Fruit fly (Drosophila melanogaster) whole organism, embryonic: ENCODE results near the gene Cnep1r2.
A peak's percentile ranks its signal among the peaks of the same experiment; 100 is the strongest.

Experiments used
- Asciz ChIP-seq: fragments of 200-800 bp; sonication (Bioruptor generic); optimal IDR thresholded peaks from 2 replicates; lab custom pipeline; 2017; ENCODE audit warnings: missing biosample characterization, mild to moderate bottlenecking, missing genetic modification characterization, missing genetic modification reagents
- Blimp-1 ChIP-seq: fragments of 200-800 bp; sonication (Bioruptor generic); optimal IDR thresholded peaks from 3 replicates; lab custom pipeline; 2018; ENCODE audit warnings: missing biosample characterization, missing genetic modification characterization, mild to moderate bottlenecking, moderate library complexity, missing genetic modification reagents
- CG10654 ChIP-seq: fragments of 200-800 bp; sonication (Bioruptor generic); optimal IDR thresholded peaks from 2 replicates; lab custom pipeline; 2016; ENCODE audit warnings: missing biosample characterization, missing genetic modification characterization
- CG11696 ChIP-seq: fragments of 200-800 bp; sonication (Bioruptor generic); IDR thresholded peaks from 2 replicates; pipeline ENCODE4 v1.3.6; 2022; ENCODE audit warnings: missing biosample characterization, missing genetic modification characterization
- CG11723 ChIP-seq: fragments of 200-800 bp; sonication (Bioruptor generic); optimal IDR thresholded peaks from 2 replicates; lab custom pipeline; 2017; ENCODE audit warnings: missing biosample characterization, mild to moderate bottlenecking, missing genetic modification characterization
- CG12391 ChIP-seq: fragments of 200-800 bp; sonication (Bioruptor generic); optimal IDR thresholded peaks from 3 replicates; lab custom pipeline; 2018; ENCODE audit warnings: missing biosample characterization, mild to moderate bottlenecking, missing genetic modification characterization, moderate library complexity
- CG13296 ChIP-seq: fragments of 200-800 bp; sonication (Bioruptor generic); optimal IDR thresholded peaks from 3 replicates; lab custom pipeline; 2018; ENCODE audit warnings: missing biosample characterization, mild to moderate bottlenecking, missing genetic modification characterization
- CG14441 ChIP-seq: fragments of 200-800 bp; sonication (Bioruptor generic); IDR thresholded peaks from 2 replicates; pipeline ENCODE4 v1.3.6; 2022; ENCODE audit warnings: missing biosample characterization, missing genetic modification characterization
- CG15073 ChIP-seq: fragments of 200-800 bp; sonication (Bioruptor generic); optimal IDR thresholded peaks from 2 replicates; lab custom pipeline; 2016; ENCODE audit warnings: missing biosample characterization, missing genetic modification characterization
- CG17359 ChIP-seq: fragments of 200-800 bp; sonication (Bioruptor generic); optimal IDR thresholded peaks from 3 replicates; lab custom pipeline; 2018; ENCODE audit warnings: missing biosample characterization, mild to moderate bottlenecking, missing genetic modification characterization, moderate library complexity
- CG17361 ChIP-seq: fragments of 200-800 bp; sonication (Bioruptor generic); IDR thresholded peaks from 3 replicates; pipeline ENCODE4 v1.3.6; 2022; ENCODE audit warnings: missing biosample characterization, missing genetic modification characterization
- CG17612 ChIP-seq: fragments of 200-800 bp; sonication (Bioruptor generic); IDR thresholded peaks from 2 replicates; pipeline ENCODE4 v1.3.6; 2022; ENCODE audit warnings: missing biosample characterization, missing genetic modification characterization
- CG2129 ChIP-seq: fragments of 200-800 bp; sonication (Bioruptor generic); IDR thresholded peaks from 2 replicates; pipeline ENCODE4 v1.3.6; 2022; ENCODE audit warnings: missing biosample characterization, missing genetic modification characterization; ENCODE audit not compliant: partially characterized antibody
- CG2678 ChIP-seq: fragments of 200-800 bp; sonication (Bioruptor generic); optimal IDR thresholded peaks from 3 replicates; lab custom pipeline; 2019; ENCODE audit warnings: missing biosample characterization, mild to moderate bottlenecking, missing genetic modification characterization, moderate library complexity
- CG34422 ChIP-seq: fragments of 200-800 bp; sonication (Bioruptor generic); IDR thresholded peaks from 3 replicates; pipeline ENCODE4 v1.3.6; 2022; ENCODE audit warnings: missing biosample characterization, missing genetic modification characterization
- CG3838 ChIP-seq: fragments of 200-800 bp; sonication (Bioruptor generic); optimal IDR thresholded peaks from 3 replicates; lab custom pipeline; 2016; ENCODE audit warnings: missing biosample characterization, missing genetic modification characterization
- CG6689 ChIP-seq: fragments of 200-800 bp; sonication (Bioruptor generic); IDR thresholded peaks from 2 replicates; pipeline ENCODE4 v1.3.6; 2022; ENCODE audit warnings: missing biosample characterization, missing genetic modification characterization
- CG8281 ChIP-seq: fragments of 200-800 bp; sonication (Bioruptor generic); optimal IDR thresholded peaks from 2 replicates; lab custom pipeline; 2018; ENCODE audit warnings: missing biosample characterization, mild to moderate bottlenecking, missing genetic modification characterization, moderate library complexity
- Dbx ChIP-seq: fragments of 200-800 bp; sonication (Bioruptor generic); IDR thresholded peaks from 3 replicates; pipeline ENCODE4 v1.3.6; 2022; ENCODE audit warnings: missing biosample characterization, missing genetic modification characterization
- Doc2 ChIP-seq: fragments of 200-800 bp; sonication (Bioruptor generic); IDR thresholded peaks from 2 replicates; pipeline ENCODE4 v1.3.6; 2022; ENCODE audit warnings: missing biosample characterization, missing genetic modification characterization
- HLHmδ ChIP-seq: fragments of 200-800 bp; sonication (Bioruptor generic); optimal IDR thresholded peaks from 2 replicates; lab custom pipeline; 2018; ENCODE audit warnings: missing biosample characterization, mild to moderate bottlenecking, missing genetic modification characterization, moderate library complexity
- Hand ChIP-seq: fragments of 200-800 bp; sonication (Bioruptor generic); optimal IDR thresholded peaks from 2 replicates; lab custom pipeline; 2017; ENCODE audit warnings: mild to moderate bottlenecking, missing biosample characterization, missing genetic modification reagents, missing genetic modification characterization
- HmgZ ChIP-seq: fragments of 200-800 bp; sonication (Bioruptor generic); optimal IDR thresholded peaks from 2 replicates; lab custom pipeline; 2018; ENCODE audit warnings: missing biosample characterization, mild to moderate bottlenecking, missing genetic modification characterization
- Hmr ChIP-seq: fragments of 200-800 bp; sonication (Bioruptor generic); optimal IDR thresholded peaks from 3 replicates; lab custom pipeline; 2017; ENCODE audit warnings: mild to moderate bottlenecking, missing biosample characterization, missing genetic modification reagents, missing genetic modification characterization
- Hr78 ChIP-seq, 2 experiments: fragments of 200-800 bp in 1 of 2; fragments of >200 bp in 1 of 2; sonication (Bioruptor generic) in 1 of 2; optimal IDR thresholded peaks; 2 replicates each; lab custom pipeline; 2017 to 2019; ENCODE audit warnings: missing biosample characterization in 2 of 2, missing genetic modification characterization in 2 of 2, mild to moderate bottlenecking in 1 of 2, moderate library complexity in 1 of 2
- Mrtf ChIP-seq: fragments of 200-800 bp; sonication (Bioruptor generic); IDR thresholded peaks from 3 replicates; pipeline ENCODE4 v1.3.6; 2022; ENCODE audit warnings: missing biosample characterization, missing genetic modification characterization
- NC2α ChIP-seq: fragments of 200-800 bp; sonication (Bioruptor generic); optimal IDR thresholded peaks from 2 replicates; lab custom pipeline; 2016; ENCODE audit warnings: missing biosample characterization, missing genetic modification characterization
- NC2β ChIP-seq: fragments of 200-800 bp; sonication (Bioruptor generic); optimal IDR thresholded peaks from 2 replicates; lab custom pipeline; 2016; ENCODE audit warnings: missing biosample characterization, missing genetic modification characterization
- Spps ChIP-seq: fragments of 200-800 bp; sonication (Bioruptor generic); optimal IDR thresholded peaks from 2 replicates; lab custom pipeline; 2018; ENCODE audit warnings: missing biosample characterization, mild to moderate bottlenecking, missing genetic modification characterization
- Ssrp ChIP-seq: fragments of 200-800 bp; sonication (Bioruptor generic); optimal IDR thresholded peaks from 2 replicates; lab custom pipeline; 2018; ENCODE audit warnings: missing biosample characterization, mild to moderate bottlenecking, missing genetic modification characterization, moderate library complexity
- Taf1 ChIP-seq: fragments of 200-800 bp; sonication (Bioruptor generic); IDR thresholded peaks from 2 replicates; pipeline ENCODE4 v1.3.6; 2022; ENCODE audit warnings: missing biosample characterization, missing genetic modification characterization
- Vsx1 ChIP-seq: fragments of 200-800 bp; sonication (Bioruptor generic); optimal IDR thresholded peaks from 2 replicates; lab custom pipeline; 2017; ENCODE audit warnings: missing biosample characterization, mild to moderate bottlenecking, missing genetic modification characterization, missing genetic modification reagents
- abd-A ChIP-seq: fragments of 200-800 bp; sonication (Bioruptor generic); optimal IDR thresholded peaks from 3 replicates; lab custom pipeline; 2019; ENCODE audit warnings: missing biosample characterization, mild to moderate bottlenecking, missing genetic modification characterization, moderate library complexity
- az2 ChIP-seq: fragments of 200-800 bp; sonication (Bioruptor generic); optimal IDR thresholded peaks from 3 replicates; lab custom pipeline; 2016; ENCODE audit warnings: missing biosample characterization, missing genetic modification characterization
- cad ChIP-seq: fragments of >200 bp; optimal IDR thresholded peaks from 2 replicates; lab custom pipeline; 2017; ENCODE audit warnings: missing biosample characterization, missing genetic modification characterization
- chm ChIP-seq: fragments of 200-800 bp; sonication (Bioruptor generic); IDR thresholded peaks from 2 replicates; pipeline ENCODE4 v1.3.6; 2022; ENCODE audit warnings: missing biosample characterization, missing genetic modification characterization
- dimm ChIP-seq: fragments of 200-800 bp; sonication (Bioruptor generic); IDR thresholded peaks from 2 replicates; pipeline ENCODE4 v1.3.6; 2022; ENCODE audit warnings: missing biosample characterization, missing genetic modification characterization
- emc ChIP-seq: fragments of 200-800 bp; sonication (Bioruptor generic); optimal IDR thresholded peaks from 2 replicates; lab custom pipeline; 2016; ENCODE audit warnings: missing biosample characterization, missing genetic modification characterization
- esg ChIP-seq: fragments of 200-800 bp; sonication (Bioruptor generic); conservative IDR thresholded peaks from 2 replicates; pipeline ENCODE4 v1.3.6; 2022; ENCODE audit warnings: missing biosample characterization, missing genetic modification characterization
- fu2 ChIP-seq: fragments of 200-800 bp; sonication (Bioruptor generic); optimal IDR thresholded peaks from 2 replicates; lab custom pipeline; 2016; ENCODE audit warnings: missing biosample characterization, missing genetic modification characterization
- gsb ChIP-seq: fragments of 200-800 bp; sonication (Bioruptor generic); IDR thresholded peaks from 2 replicates; pipeline ENCODE4 v1.3.6; 2022; ENCODE audit warnings: missing biosample characterization, missing genetic modification characterization
- jumu ChIP-seq: fragments of 200-800 bp; sonication (Bioruptor generic); optimal IDR thresholded peaks from 3 replicates; lab custom pipeline; 2016; ENCODE audit warnings: missing biosample characterization, missing genetic modification characterization
- klu ChIP-seq: fragments of 200-800 bp; sonication (Bioruptor generic); IDR thresholded peaks from 2 replicates; pipeline ENCODE4 v1.3.6; 2022; ENCODE audit warnings: missing biosample characterization, missing genetic modification characterization
- org-1 ChIP-seq: fragments of 200-800 bp; sonication (Bioruptor generic); optimal IDR thresholded peaks from 2 replicates; lab custom pipeline; 2017; ENCODE audit warnings: missing biosample characterization, missing genetic modification characterization
- pfk ChIP-seq: fragments of 200-800 bp; sonication (Bioruptor generic); optimal IDR thresholded peaks from 2 replicates; lab custom pipeline; 2018; ENCODE audit warnings: missing biosample characterization, mild to moderate bottlenecking, missing genetic modification characterization, moderate library complexity
- pho ChIP-seq: fragments of 200-800 bp; sonication (Bioruptor generic); optimal IDR thresholded peaks from 2 replicates; lab custom pipeline; 2016; ENCODE audit warnings: missing biosample characterization, missing genetic modification characterization
- run ChIP-seq: fragments of 200-800 bp; sonication (Bioruptor generic); optimal IDR thresholded peaks from 3 replicates; lab custom pipeline; 2018; ENCODE audit warnings: missing biosample characterization, mild to moderate bottlenecking, missing genetic modification characterization
- sens-2 ChIP-seq: fragments of 200-800 bp; sonication (Bioruptor generic); IDR thresholded peaks from 2 replicates; pipeline ENCODE4 v1.3.6; 2022; ENCODE audit warnings: missing biosample characterization, missing genetic modification characterization
- slbo ChIP-seq: fragments of 200-800 bp; sonication (Bioruptor generic); IDR thresholded peaks from 2 replicates; pipeline ENCODE4 v1.3.6; 2022; ENCODE audit warnings: missing biosample characterization, missing genetic modification characterization
- sug ChIP-seq: fragments of 200-800 bp; optimal IDR thresholded peaks from 2 replicates; lab custom pipeline; 2019; ENCODE audit warnings: missing biosample characterization, mild to moderate bottlenecking, missing genetic modification characterization, moderate library complexity
- tgo ChIP-seq: fragments of 200-800 bp; sonication (Bioruptor generic); IDR thresholded peaks from 3 replicates; pipeline ENCODE4 v1.3.6; 2022; ENCODE audit warnings: missing biosample characterization, missing genetic modification characterization

The Cnep1r2 gene

DNA sequence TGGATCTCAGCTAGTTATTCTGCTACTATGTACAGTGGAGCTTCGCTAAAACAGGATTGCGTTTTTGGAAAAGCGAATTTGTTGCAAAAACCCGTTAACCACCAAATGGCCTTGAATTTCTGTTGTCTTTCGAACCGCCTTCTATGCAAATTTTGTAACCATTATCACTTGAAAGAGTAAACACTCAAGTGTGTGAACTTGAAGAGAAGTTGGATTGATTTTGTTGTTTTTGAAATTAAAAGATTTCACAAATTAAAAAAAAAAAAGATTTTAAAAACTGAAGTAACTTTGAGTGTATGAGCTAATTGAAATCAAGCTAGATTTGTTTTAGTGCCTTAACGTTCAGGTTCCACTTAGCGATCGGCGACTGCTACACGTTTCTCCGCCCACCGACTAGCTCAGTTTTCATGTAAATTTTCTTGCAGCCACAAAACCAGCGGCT lies 46.0 kb downstream of the Cnep1r2 start (continued):
- peak; percentile 59 for TF ChIP-seq CG12391 (tag; lab: Kevin White, UChicago)
- no peak for TF ChIP-seq HmgZ (tag; lab: Kevin White, UChicago)
- peak; percentile 61 for TF ChIP-seq Vsx1
- TF ChIP-seq gsb (GFP tag; lab: Robert Waterston, UW) = peak; percentile 51; the same call in 1 of the 2 replicates
- TF ChIP-seq klu = peak; percentile 53
- peak; percentile 75 for TF ChIP-seq tgo (GFP tag; lab: Robert Waterston, UW)
- peak; percentile 48 for TF ChIP-seq Asciz (GFP tag; lab: Kevin White, UChicago)
- peak; percentile 60 for TF ChIP-seq org-1
- no peak for TF ChIP-seq Taf1
- peak in 1 of 2 experiments; percentile 19 for TF ChIP-seq Hr78 (GFP tag; optimal IDR thresholded peaks at IDR 0.05; lab: Kevin White, UChicago)
- peak; percentile 36; the same call in 1 of the 2 replicates for TF ChIP-seq CG17612 (GFP tag; lab: Robert Waterston, UW)
- TF ChIP-seq Doc2 (GFP tag; lab: Robert Waterston, UW) = no peak
- no peak for TF ChIP-seq dimm (GFP tag; lab: Robert Waterston, UW)
- TF ChIP-seq run = peak; percentile 24
- TF ChIP-seq CG17359 (tag; lab: Kevin White, UChicago) = peak; percentile 80
- peak; percentile 70 for TF ChIP-seq CG13296
- TF ChIP-seq pfk = no peak
- peak; percentile 59 for TF ChIP-seq Ssrp
- peak; percentile 46 for TF ChIP-seq az2
- TF ChIP-seq Dbx (GFP tag; lab: Robert Waterston, UW) = 0 out of 3 replicates have a peak, but pooled peaks have one; percentile 20
- peak; percentile 56 for TF ChIP-seq slbo
- no peak for TF ChIP-seq Hand (GFP tag; lab: Kevin White, UChicago)
- TF ChIP-seq sug (tag; lab: Kevin White, UChicago) = no peak
- no peak for TF ChIP-seq abd-A (tag; lab: Kevin White, UChicago)
- peak; percentile 76 for TF ChIP-seq CG2678
- peak; percentile 64 for TF ChIP-seq Blimp-1 (GFP tag; lab: Kevin White, UChicago)
- TF ChIP-seq CG8281 = no peak
- peak; percentile 84 for TF ChIP-seq CG17361 (GFP tag; lab: Robert Waterston, UW)
- TF ChIP-seq Spps (tag; lab: Kevin White, UChicago) = no peak
- peak; percentile 30 for TF ChIP-seq emc (GFP tag; lab: Kevin White, UChicago)
- no peak for TF ChIP-seq fu2 (GFP tag; lab: Kevin White, UChicago)
- TF ChIP-seq NC2α (GFP tag; lab: Kevin White, UChicago) = peak; percentile 7
- TF ChIP-seq CG2129 (GFP tag; lab: Robert Waterston, UW) = no peak
- peak; percentile 22 for TF ChIP-seq NC2β (GFP tag; lab: Kevin White, UChicago)
- TF ChIP-seq pho = peak; percentile 44
- peak; percentile 69; the same call in 1 of the 2 replicates for TF ChIP-seq CG6689 (GFP tag; lab: Robert Waterston, UW)
- no peak for TF ChIP-seq cad (GFP tag; lab: Kevin White, UChicago)
- TF ChIP-seq CG3838 (GFP tag; lab: Kevin White, UChicago) = no peak
- peak; percentile 83 for TF ChIP-seq jumu (GFP tag; lab: Kevin White, UChicago)
- peak; percentile 35; the same call in 1 of the 2 replicates for TF ChIP-seq chm (GFP tag; lab: Robert Waterston, UW)
- no peak for TF ChIP-seq HLHmδ (GFP tag; lab: Kevin White, UChicago)
- peak; percentile 64; the same call in 2 of the 3 replicates for TF ChIP-seq Mrtf (GFP tag; lab: Robert Waterston, UW)
- TF ChIP-seq esg = peak; percentile 70
- no peak for TF ChIP-seq CG15073 (GFP tag; lab: Kevin White, UChicago)
- peak; percentile 61 for TF ChIP-seq CG10654 (GFP tag; lab: Kevin White, UChicago)
- peak; percentile 60 for TF ChIP-seq Hmr
- TF ChIP-seq CG34422 (GFP tag; lab: Robert Waterston, UW) = peak; percentile 58
- TF ChIP-seq CG11723 (GFP tag; lab: Kevin White, UChicago) = peak; percentile 21
- no peak for TF ChIP-seq CG11696 (GFP tag; lab: Robert Waterston, UW)
- peak; percentile 68 for TF ChIP-seq CG14441 (GFP tag; lab: Robert Waterston, UW)
- TF ChIP-seq sens-2 = 0 out of 2 replicates have a peak, but pooled peaks have one; percentile 49
